Worm (Caenorhabditis elegans) whole organism, late embryonic: ENCODE data around the gene C33F10.1.

ENCODE experiments used
- F13H6.1 ChIP-seq: sonication (generic microtip); optimal IDR thresholded peaks from 2 replicates; lab custom pipeline; 2016; ENCODE audit warnings: missing genetic modification characterization, missing compliant biosample characterization
- ahr-1 ChIP-seq: sonication (generic microtip); optimal IDR thresholded peaks from 2 replicates; lab custom pipeline; 2016; ENCODE audit warnings: missing genetic modification characterization, missing compliant biosample characterization
- ceh-19 ChIP-seq: fragments of 200-800 bp; sonication (Bioruptor generic); optimal IDR thresholded peaks from 2 replicates; lab custom pipeline; 2018; ENCODE audit warnings: mild to moderate bottlenecking, missing genetic modification characterization, missing compliant biosample characterization
- elt-4 ChIP-seq: sonication (generic microtip); optimal IDR thresholded peaks from 2 replicates; lab custom pipeline; 2016; ENCODE audit warnings: missing genetic modification characterization, missing compliant biosample characterization

C33F10.1 gene

DNA sequence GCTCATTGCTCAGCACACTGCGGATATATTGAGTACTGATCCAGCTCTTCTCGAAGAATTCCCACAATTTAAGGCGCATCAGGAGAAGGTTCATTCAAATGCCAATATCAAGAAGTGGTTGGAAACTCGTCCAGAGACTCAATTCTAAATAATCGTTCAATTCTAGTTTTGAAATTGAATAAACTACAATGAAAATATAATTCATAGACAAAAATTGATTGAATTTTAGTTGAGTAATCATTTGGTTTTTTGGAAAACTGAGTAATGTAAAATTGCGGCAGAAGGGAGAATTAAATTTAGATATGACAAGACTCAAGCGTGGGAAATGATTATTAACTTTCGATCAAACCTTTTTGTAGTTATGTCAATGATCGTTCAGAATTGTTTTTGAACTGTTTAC is 49.6 kb downstream of the C33F10.1 start:
- no peak for TF ChIP-seq F13H6.1 (tag; lab: Kevin White, UChicago)
- TF ChIP-seq ceh-19 (GFP tag; lab: Kevin White, UChicago) = no peak
- no peak for TF ChIP-seq elt-4 (tag; lab: Kevin White, UChicago)
- no peak for TF ChIP-seq ahr-1 (tag; lab: Kevin White, UChicago)
